Worm (Caenorhabditis elegans): ENCODE data around the gene asp-9.

ce11 chrIV:6217503-6217902, 31.8 kb downstream of the asp-9 start:
- TF ChIP-seq K02D7.2 (tag; optimal IDR thresholded peaks at IDR 0.05): no peak
- no peak for TF ChIP-seq nhr-11 (tag; optimal IDR thresholded peaks at IDR 0.05)
- TF ChIP-seq ama-1 (optimal IDR thresholded peaks at IDR 0.05): no peak
- no peak for TF ChIP-seq pha-4 (tag; optimal IDR thresholded peaks at IDR 0.05)
- TF ChIP-seq ceh-31 (tag; optimal IDR thresholded peaks at IDR 0.05): no peak
- no peak for TF ChIP-seq F13H6.1 (tag; optimal IDR thresholded peaks at IDR 0.05)
- no peak for TF ChIP-seq sox-2 (GFP tag; IDR thresholded peaks at IDR 0.05)
- no peak for TF ChIP-seq elt-2 (tag; optimal IDR thresholded peaks at IDR 0.05)
- no peak for TF ChIP-seq pqm-1 (tag; optimal IDR thresholded peaks at IDR 0.05)
- no peak for TF ChIP-seq hlh-13 (GFP tag; optimal IDR thresholded peaks at IDR 0.05)
